Worm (Caenorhabditis elegans): ENCODE measurements around the gene Y39B6A.5.

Y39B6A.5 gene

ce11 chrV:19177070-19177469, 18.4 kb upstream of the Y39B6A.5 start:
- TF ChIP-seq pqm-1 (tag; optimal IDR thresholded peaks at IDR 0.05) (no peak), pha-4 (tag; optimal IDR thresholded peaks at IDR 0.05) (no peak), aly-2 (tag; optimal IDR thresholded peaks at IDR 0.05) (no peak)

- TF ChIP-seq ceh-82 (tag; optimal IDR thresholded peaks at IDR 0.05) (no peak), mml-1 (tag; optimal IDR thresholded peaks at IDR 0.05) (no peak), nhr-43 (tag; optimal IDR thresholded peaks at IDR 0.05; ENCODE audit: poor library complexity, severe bottlenecking) (no peak), ama-1 (optimal IDR thresholded peaks at IDR 0.05) (no peak), ceh-9 (tag; optimal IDR thresholded peaks at IDR 0.05) (no peak), lin-39 (tag; optimal IDR thresholded peaks at IDR 0.05) (no peak), nfya-1 (tag; optimal IDR thresholded peaks at IDR 0.05; ENCODE audit: insufficient read depth) (no peak), unc-62 (GFP tag; optimal IDR thresholded peaks at IDR 0.05) (no peak), sea-2 (GFP tag; optimal IDR thresholded peaks at IDR 0.05) (no peak), elt-2 (tag; optimal IDR thresholded peaks at IDR 0.05) (no peak), fkh-10 (GFP tag; optimal IDR thresholded peaks at IDR 0.05) (no peak), eor-1 (tag; optimal IDR thresholded peaks at IDR 0.05) (no peak), unc-39 (tag; optimal IDR thresholded peaks at IDR 0.05) (no peak), nhr-11 (tag; optimal IDR thresholded peaks at IDR 0.05) (no peak), nhr-77 (tag; optimal IDR thresholded peaks at IDR 0.05) (no peak)
Measured at ce11 chrV:19175714-19176113, 17.0 kb upstream of the Y39B6A.5 start.

- no peak for TF ChIP-seq mml-1 (tag; optimal IDR thresholded peaks at IDR 0.05)
Measured at ce11 chrV:19174626-19175025, 15.9 kb upstream of the Y39B6A.5 start, which contains the start of gene hot-2. TSS of gene hot-2 (plus strand) at chrV:19174759.

- TF ChIP-seq ceh-16 (tag; optimal IDR thresholded peaks at IDR 0.05), result no peak
- no peak for TF ChIP-seq unc-39 (tag; optimal IDR thresholded peaks at IDR 0.05)
- no peak for TF ChIP-seq nhr-25 (tag; optimal IDR thresholded peaks at IDR 0.05)
- TF ChIP-seq ceh-28 (tag; optimal IDR thresholded peaks at IDR 0.05), result no peak
Measured at ce11 chrV:19153806-19154205, 4.9 kb downstream of the Y39B6A.5 start, which contains the start of gene tsp-13. TSS of gene tsp-13 (plus strand) at chrV:19154106.

ce11 chrV:19153244-19153643, 5.4 kb downstream of the Y39B6A.5 start:
- TF ChIP-seq nhr-25 (tag; optimal IDR thresholded peaks at IDR 0.05), result no peak
- no peak for TF ChIP-seq R02D3.7 (tag; optimal IDR thresholded peaks at IDR 0.05)
- TF ChIP-seq pha-4 (tag; optimal IDR thresholded peaks at IDR 0.05), result peak; percentile 46

- TF ChIP-seq snpc-4 (tag; optimal IDR thresholded peaks at IDR 0.05), result no peak
Measured at ce11 chrV:19152328-19152727, 6.3 kb downstream of the Y39B6A.5 start, which contains the start of gene Y39B6A.69. TSS of gene Y39B6A.69 (minus strand) at chrV:19152428.

- TF ChIP-seq nhr-237 (tag; optimal IDR thresholded peaks at IDR 0.05), result no peak
- no peak for TF ChIP-seq elt-2 (tag; optimal IDR thresholded peaks at IDR 0.05)
- TF ChIP-seq fos-1 (tag; optimal IDR thresholded peaks at IDR 0.05), result no peak
- TF ChIP-seq nhr-67 (tag; optimal IDR thresholded peaks at IDR 0.05), result no peak
- no peak for TF ChIP-seq nhr-23 (tag; optimal IDR thresholded peaks at IDR 0.05)
- no peak for TF ChIP-seq fkh-2 (tag; optimal IDR thresholded peaks at IDR 0.05)
- no peak for TF ChIP-seq elt-1 (tag; optimal IDR thresholded peaks at IDR 0.05)
- no peak for TF ChIP-seq aly-2 (tag; optimal IDR thresholded peaks at IDR 0.05)
- no peak for TF ChIP-seq skn-1 (tag; optimal IDR thresholded peaks at IDR 0.05)
- no peak for TF ChIP-seq R02D3.7 (tag; optimal IDR thresholded peaks at IDR 0.05)
- TF ChIP-seq elt-3 (tag; optimal IDR thresholded peaks at IDR 0.05), result no peak
- TF ChIP-seq mml-1 (tag; optimal IDR thresholded peaks at IDR 0.05), result no peak
- TF ChIP-seq pqm-1 (tag; optimal IDR thresholded peaks at IDR 0.05), result no peak
- no peak for TF ChIP-seq ceh-28 (tag; optimal IDR thresholded peaks at IDR 0.05)
- no peak for TF ChIP-seq egl-5 (tag; optimal IDR thresholded peaks at IDR 0.05)
- no peak for TF ChIP-seq eor-1 (tag; optimal IDR thresholded peaks at IDR 0.05)
- no peak for TF ChIP-seq nhr-28 (tag; optimal IDR thresholded peaks at IDR 0.05)
- TF ChIP-seq lin-15B (tag; optimal IDR thresholded peaks at IDR 0.05), result no peak
- no peak for TF ChIP-seq nfya-1 (tag; optimal IDR thresholded peaks at IDR 0.05; ENCODE audit: insufficient read depth)
- no peak for TF ChIP-seq ceh-9 (tag; optimal IDR thresholded peaks at IDR 0.05)
Measured at ce11 chrV:19149057-19149456, 9.6 kb downstream of the Y39B6A.5 start, which contains the start of gene Y39B6A.7. TSS of gene Y39B6A.7 (minus strand) at chrV:19149157.

All from whole organism, L3 larva.